Worm (Caenorhabditis elegans) whole organism, L4/young adult: Measurements from ENCODE around the gene eat-6.

ENCODE experiments used
- W03F9.2 ChIP-seq: fragments of 150-350 bp; optimal IDR thresholded peaks from 2 replicates; lab custom pipeline; 2014; ENCODE audit warnings: missing biosample characterization, missing genetic modification characterization
- him-1 ChIP-seq: sonication (generic microtip); optimal IDR thresholded peaks from 2 replicates; lab custom pipeline; 2016; ENCODE audit warnings: missing genotype, missing genetic modification reagents, missing genetic modification characterization, missing compliant biosample characterization

ce11 chrV:13131487-13131886 lies 1.7 kb upstream of the eat-6 start:
- TF ChIP-seq W03F9.2 (tag; lab: Kevin White, UChicago) = peak; percentile 56
- TF ChIP-seq him-1 (tag; lab: Kevin White, UChicago) = no peak
